Fruit fly (Drosophila melanogaster) whole organism: Measurements from ENCODE around the gene CG14221.

Experiments used
- CG8478 ChIP-seq: fragments of >200 bp; optimal IDR thresholded peaks from 2 replicates; lab custom pipeline; 2018; ENCODE audit warnings: inconsistent platforms
- Dll ChIP-seq: fragments of >200 bp; optimal IDR thresholded peaks from 2 replicates; lab custom pipeline; 2017
- EcR ChIP-seq, 2 experiments: fragments of >200 bp; optimal IDR thresholded peaks; 2 replicates each; lab custom pipeline; 2017; ENCODE audit warnings: missing biosample characterization in 2 of 2, missing genetic modification characterization in 2 of 2, missing genetic modification reagents in 2 of 2
- pan ChIP-seq: fragments of >200 bp; optimal IDR thresholded peaks from 2 replicates; lab custom pipeline; 2017
- psq ChIP-seq: fragments of >200 bp; optimal IDR thresholded peaks from 2 replicates; lab custom pipeline; 2017
- usp ChIP-seq: fragments of >200 bp; optimal IDR thresholded peaks from 2 replicates; lab custom pipeline; 2017; ENCODE audit warnings: missing biosample characterization, missing genetic modification characterization, mixed read lengths

The CG14221 gene

DNA sequence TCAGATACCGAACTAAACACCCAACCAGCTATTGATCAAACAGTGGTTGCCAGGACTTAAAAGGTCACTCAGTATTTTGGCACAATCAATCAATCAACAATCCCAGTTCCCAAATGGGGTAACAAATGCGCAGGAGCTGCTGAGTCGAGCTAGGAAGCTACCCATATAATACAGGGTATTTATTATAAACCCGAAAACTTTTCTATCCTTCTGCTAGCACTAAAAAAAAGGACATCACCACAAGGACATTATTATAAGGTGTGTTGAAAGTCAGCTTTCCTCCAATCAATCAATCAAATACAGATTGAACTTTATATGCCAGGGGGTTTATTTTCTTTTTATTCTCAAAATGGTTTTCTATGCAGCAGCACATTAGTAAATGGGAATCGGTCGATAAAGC is at the start of gene CG14221:
Gene CG14221, minus strand, starts transcription at position 101 of the 400 bp plus-strand sequence.
- TF ChIP-seq psq (lab: Kevin White, UChicago) (no peak), CG8478 (lab: Kevin White, UChicago) (no peak), Dll (lab: Kevin White, UChicago) (no peak), EcR (GFP tag; optimal IDR thresholded peaks at IDR 0.05; lab: Kevin White, UChicago) (no peak), usp (GFP tag; lab: Kevin White, UChicago) (no peak), pan (lab: Kevin White, UChicago) (no peak)

DNA sequence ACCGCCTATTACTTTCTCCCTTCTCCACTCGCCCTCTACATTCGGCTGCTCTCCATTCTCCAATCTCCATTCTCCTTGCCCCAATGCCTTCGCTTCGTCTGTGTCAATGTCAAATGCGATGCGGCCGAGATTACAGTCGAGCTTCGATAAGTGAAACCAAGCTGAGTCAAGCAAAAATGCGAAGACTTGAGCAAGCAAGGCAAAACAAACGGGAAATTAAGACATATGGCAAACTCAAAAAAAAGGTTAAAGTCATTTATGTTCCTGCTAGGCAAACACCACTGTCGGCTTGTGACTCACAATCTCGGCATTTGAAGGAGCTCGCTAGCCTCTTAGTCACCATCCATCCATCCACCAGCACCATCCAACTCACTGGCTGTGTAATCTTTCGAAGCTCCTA is 47.4 kb upstream of the CG14221 start:
- no peak for TF ChIP-seq Dll (lab: Kevin White, UChicago)

DNA sequence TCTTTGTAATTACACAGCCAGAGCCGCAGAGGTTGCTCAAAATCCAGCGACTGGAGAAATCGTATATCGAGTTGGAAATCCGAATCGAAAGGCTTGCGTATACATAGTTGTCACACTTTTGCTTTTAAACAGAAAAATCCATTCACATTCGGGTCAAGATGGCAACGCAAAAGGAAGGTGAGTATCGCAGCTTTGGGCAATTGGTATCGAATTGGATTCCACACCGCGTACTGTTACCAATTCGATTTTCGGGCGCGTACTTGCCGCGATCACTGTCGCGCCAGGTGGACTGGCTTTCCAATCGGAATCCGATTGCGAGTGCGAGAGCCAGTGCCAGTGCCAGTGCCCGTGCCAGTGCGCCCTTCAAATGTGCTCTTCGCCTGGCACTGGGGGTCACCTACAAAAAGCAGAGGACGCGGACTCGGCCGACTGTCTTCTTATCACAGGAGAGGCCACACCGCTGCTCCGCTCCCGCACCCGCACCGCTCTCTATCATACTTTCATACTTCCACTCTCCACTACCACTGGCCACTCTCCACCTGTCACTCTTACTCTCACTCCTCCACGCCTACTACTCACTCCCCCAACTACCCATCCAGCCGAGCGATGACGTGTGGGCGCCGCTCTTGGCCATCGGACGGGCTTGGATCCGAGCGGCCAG is 46.5 kb upstream of the CG14221 start:
- no peak for TF ChIP-seq Dll (lab: Kevin White, UChicago)
- TF ChIP-seq CG8478 (lab: Kevin White, UChicago): no peak
- TF ChIP-seq usp (GFP tag; lab: Kevin White, UChicago): no peak
- no peak for TF ChIP-seq psq (lab: Kevin White, UChicago)
- no peak for TF ChIP-seq pan (lab: Kevin White, UChicago)
- TF ChIP-seq EcR (GFP tag; optimal IDR thresholded peaks at IDR 0.05; lab: Kevin White, UChicago): no peak

DNA sequence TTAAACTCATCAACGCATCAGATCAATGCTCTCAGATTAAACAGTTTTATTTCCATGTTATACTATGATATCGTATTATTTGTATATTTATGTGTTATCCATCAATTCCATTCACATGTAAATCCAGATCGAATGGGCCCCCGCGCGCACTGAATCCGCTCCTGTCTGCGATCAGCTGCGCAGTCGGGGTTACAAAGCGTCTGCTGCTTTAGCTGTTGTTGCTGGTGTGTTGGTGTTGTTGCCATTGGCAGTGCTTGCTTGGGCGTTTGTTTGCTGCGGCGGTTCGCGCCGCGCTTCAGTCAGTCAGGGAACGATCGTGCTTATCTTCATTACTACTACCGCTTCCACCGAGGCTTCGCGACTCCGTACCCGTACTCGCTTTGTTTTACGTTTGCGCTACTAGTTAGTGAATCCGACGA is 46.0 kb upstream of the CG14221 start, which contains the start of gene Zw:
Gene Zw, plus strand, starts transcription at position 262 of the 419 bp plus-strand sequence.
- no peak for TF ChIP-seq EcR (GFP tag; optimal IDR thresholded peaks at IDR 0.05; lab: Kevin White, UChicago)
- peak; percentile 14 for TF ChIP-seq Dll (lab: Kevin White, UChicago)

DNA sequence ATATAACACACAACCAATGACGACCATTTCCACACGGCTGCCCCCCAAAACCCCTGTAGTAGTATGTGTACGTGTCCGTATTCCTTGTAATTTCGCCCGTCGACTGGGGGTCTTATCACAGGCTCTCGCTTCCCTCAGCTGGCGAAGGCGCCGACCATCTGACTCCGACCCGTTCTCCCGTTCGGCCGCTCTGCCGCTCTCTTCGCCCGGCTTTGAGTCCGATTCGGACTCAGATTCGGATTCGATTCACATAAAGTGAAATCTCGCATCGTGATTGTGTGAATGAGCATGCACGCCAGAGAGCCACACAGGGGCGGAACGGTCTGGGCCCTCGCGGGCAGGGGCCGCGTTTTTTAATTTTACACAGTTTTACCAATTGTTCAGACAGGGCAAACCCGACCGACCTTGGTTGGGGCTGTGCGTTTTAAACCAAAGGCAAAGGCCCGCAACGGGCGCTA is 44.7 kb upstream of the CG14221 start:
- TF ChIP-seq usp (GFP tag; lab: Kevin White, UChicago) (no peak), Dll (lab: Kevin White, UChicago) (peak; percentile 19), pan (lab: Kevin White, UChicago) (no peak), CG8478 (lab: Kevin White, UChicago) (no peak), psq (lab: Kevin White, UChicago) (no peak), EcR (GFP tag; optimal IDR thresholded peaks at IDR 0.05; lab: Kevin White, UChicago) (no peak)

DNA sequence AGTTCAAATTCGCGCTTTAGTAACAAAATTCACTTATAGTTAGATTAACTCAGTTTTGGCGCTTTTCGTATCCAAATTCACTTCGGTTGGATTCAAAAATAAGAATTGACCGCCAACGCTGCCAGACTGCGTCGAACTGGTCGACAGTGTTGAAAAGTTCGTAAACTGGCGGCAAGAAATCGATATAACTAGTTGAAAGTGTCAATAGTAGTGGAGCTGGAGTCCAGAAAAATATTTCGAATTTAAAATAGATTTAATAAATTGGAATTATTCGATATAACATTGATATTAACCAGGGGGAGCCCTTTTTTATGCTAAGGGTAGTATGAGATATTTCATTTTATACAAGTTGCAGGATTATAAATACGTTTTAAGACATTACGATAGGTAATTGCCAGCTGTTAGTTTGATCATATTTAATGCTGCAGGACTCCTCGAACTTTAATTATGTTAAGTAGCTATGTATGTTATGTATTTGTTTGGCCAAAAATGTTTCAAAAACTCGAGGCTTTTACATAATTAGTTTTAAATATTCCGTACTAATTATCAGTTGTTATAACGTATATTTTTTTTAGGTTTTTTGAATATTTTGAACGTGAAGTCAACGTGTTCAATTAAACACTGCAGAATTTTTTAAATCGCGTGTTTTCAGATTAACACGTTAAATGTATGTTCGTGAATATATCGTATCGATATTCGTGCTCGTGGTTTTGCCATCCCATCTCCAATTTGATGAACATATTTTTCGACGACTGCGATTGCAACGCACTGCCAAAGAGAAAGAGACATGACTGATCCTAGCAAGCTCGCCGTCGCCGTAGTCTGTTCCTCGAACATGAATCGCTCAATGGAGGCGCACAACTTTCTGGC is 43.0 kb upstream of the CG14221 start, which contains the start of the genes CG14223 and Ssu72:
Gene CG14223, minus strand, starts transcription at position 113 of the 870 bp plus-strand sequence.
Gene Ssu72, plus strand, starts transcription at position 703 of the 870 bp plus-strand sequence.
- TF ChIP-seq pan (lab: Kevin White, UChicago) (no peak), EcR (GFP tag; optimal IDR thresholded peaks at IDR 0.05; lab: Kevin White, UChicago) (no peak)

DNA sequence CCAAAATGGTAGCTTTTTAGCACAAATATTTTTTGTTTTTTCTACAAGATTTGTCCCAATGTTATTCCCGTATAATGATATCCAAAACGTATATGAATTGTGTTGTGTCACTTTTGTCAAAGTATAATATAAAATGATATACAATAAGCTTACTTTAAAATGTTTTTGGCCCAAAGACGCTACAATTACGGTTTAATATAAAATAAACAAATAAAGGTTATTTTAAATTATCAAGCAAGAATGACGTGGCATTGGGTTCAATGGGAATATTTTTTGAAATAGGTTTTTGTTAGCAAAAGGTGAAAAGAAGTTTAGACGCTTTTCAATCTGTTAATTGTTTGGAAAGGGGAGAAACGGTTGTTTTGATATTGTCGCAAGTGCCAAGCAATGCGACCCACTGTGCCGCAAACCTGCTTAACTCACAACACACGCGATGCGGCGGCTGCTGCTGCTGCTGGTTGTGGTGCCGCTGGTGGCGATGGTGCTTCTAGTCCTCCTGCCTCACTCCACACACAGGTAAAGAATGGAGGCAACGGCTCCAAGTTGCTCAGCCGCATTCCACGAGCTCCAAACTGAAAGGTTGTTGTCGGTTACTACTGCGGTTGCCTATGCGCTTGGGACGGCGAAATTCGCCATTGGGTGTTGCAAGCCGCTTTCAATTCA is 42.3 kb upstream of the CG14221 start:
- TF ChIP-seq usp (GFP tag; lab: Kevin White, UChicago) (no peak), psq (lab: Kevin White, UChicago) (no peak), EcR (GFP tag; optimal IDR thresholded peaks at IDR 0.05; lab: Kevin White, UChicago) (no peak), pan (lab: Kevin White, UChicago) (no peak), CG8478 (lab: Kevin White, UChicago) (no peak), Dll (lab: Kevin White, UChicago) (peak; percentile 2)

DNA sequence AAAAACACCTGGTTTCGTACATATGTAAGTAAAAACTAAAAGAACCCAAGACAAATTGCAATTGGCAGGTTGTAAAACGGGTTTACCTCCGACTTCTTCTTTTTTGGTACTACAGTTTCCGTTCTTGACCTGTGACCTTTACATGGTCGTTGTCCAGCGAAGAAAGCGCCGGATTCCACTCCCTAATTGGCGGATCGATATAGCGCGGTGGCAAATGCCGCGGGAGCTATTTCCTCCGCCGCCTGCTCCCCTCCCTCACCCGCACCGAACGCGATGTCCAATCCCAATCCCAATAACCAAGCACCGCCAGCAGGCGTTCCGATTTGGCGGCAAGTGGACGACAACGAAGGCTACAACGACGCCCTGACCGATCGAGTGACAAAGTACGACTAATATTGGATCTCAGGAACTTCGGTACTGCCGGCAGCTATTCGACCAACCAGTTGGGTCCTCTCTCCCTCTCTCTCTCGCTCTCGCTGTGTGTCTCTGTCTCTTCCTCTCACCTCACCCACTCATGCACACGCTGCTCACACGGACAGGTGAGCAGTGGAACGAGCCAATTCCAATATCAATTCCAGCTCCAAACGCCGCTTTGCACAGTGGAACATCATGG is 41.6 kb upstream of the CG14221 start:
- TF ChIP-seq Dll (lab: Kevin White, UChicago) (peak; percentile 53), psq (lab: Kevin White, UChicago) (no peak)

DNA sequence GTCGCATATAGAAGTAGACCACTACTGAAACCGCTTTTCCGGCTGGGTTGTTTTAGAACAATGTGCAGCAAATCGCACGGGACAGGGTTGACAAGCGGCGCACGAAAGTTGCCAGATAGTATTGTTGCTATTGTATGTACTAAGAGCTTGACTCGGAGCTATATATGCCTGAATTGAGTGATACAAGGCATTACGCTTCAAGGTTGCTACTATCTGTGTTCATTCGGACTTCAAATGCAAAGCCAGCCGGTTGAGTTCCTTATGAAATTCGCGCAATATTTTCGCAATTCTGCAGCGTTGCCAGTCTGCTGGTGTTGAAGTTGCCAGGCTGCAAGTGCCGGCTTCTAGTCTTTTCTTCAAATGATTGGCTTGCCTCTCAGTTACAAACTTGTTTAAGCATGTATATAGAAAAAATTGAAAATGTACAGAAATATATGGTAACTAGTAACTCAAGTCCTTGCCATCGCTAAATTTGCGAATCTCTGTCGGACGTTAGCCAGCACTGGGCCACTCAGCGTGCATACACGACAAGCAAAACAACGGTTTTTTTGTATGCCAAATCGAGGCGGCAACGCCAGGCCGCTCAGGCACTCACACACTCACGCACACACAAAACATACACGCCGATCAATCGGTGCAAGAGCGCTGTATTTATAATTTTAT is 30.8 kb upstream of the CG14221 start, which contains the start of the genes Ranbp21 and Elys:
Gene Ranbp21, minus strand, starts transcription at position 513 of the 663 bp plus-strand sequence.
Gene Elys, plus strand, starts transcription at position 549 of the 663 bp plus-strand sequence.
- no peak for TF ChIP-seq EcR (GFP tag; optimal IDR thresholded peaks at IDR 0.05; lab: Kevin White, UChicago)

DNA sequence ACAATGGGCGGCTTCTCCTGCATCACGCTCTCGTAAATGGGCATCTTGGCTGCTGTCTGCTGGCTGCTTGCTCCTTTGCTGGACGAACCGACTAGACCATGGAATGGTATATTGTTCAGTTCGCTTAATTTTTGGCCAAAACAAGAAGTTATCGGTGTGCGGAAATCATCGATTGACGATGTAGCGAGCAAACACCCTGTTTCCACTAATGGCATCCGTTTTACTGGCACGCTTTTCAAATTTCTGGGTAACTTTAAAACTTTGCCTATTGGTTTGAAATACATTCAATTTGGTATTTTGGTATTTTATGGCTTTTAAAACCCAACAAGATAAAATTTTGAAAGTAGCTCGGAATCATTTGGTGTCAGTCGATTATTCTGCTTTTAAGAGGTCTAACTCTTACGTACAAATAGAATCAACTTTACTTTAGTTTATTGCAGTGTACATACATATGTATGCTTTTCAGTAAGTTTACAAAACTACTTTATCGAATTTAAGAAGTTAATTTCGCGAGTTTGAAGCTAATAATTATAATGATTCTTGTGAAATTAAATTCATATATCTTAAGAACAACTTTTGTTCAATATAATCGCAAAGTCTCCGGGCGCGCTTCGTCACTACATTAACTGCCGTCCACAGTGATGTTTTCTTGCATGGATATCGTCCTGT is 25.0 kb upstream of the CG14221 start, which contains the start of gene Arp10:
Gene Arp10, minus strand, starts transcription at position 304 of the 669 bp plus-strand sequence.
- no peak for TF ChIP-seq CG8478 (lab: Kevin White, UChicago)
- TF ChIP-seq Dll (lab: Kevin White, UChicago): no peak
- no peak for TF ChIP-seq usp (GFP tag; lab: Kevin White, UChicago)
- no peak for TF ChIP-seq pan (lab: Kevin White, UChicago)
- TF ChIP-seq psq (lab: Kevin White, UChicago): no peak
- TF ChIP-seq EcR (GFP tag; optimal IDR thresholded peaks at IDR 0.05; lab: Kevin White, UChicago): no peak
